Fruit fly (Drosophila melanogaster): Measurements from ENCODE around the gene CG11029.

Gene CG11029

DNA sequence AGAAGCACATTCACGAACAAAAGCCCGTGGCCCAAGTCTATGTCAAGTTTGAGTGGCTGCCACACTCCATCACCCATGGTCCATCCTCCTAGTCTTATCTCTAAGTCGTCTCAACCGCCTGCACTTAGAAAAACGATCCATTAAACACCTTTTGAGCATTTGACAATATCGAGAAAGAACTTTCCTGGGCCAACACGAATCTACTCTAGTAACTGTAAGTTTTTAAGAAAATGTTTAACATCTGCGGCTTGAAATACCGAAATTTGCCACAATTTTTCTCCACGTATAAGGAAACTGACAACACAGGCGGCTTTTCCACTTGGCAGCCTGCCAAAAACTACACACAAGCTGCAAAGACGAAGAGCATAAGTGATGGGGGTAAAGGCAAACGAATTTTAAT is 49.2 kb downstream of the CG11029 start:
- TF ChIP-seq NC2α (GFP tag; optimal IDR thresholded peaks at IDR 0.05) (no peak), sens (GFP tag) (peak; percentile 66), CG9609 (GFP tag; optimal IDR thresholded peaks at IDR 0.05) (no peak), CG31224 (GFP tag; IDR thresholded peaks at IDR 0.05) (no peak), usp (GFP tag; optimal IDR thresholded peaks at IDR 0.05) (no peak), CG8281 (tag; optimal IDR thresholded peaks at IDR 0.05) (no peak), Med (GFP tag) (peak; percentile 46), Ets65A (GFP tag) (peak; percentile 69), prd (optimal IDR thresholded peaks at IDR 0.05) (no peak), prd (GFP tag; IDR thresholded peaks at IDR 0.05) (0 out of 3 replicates have a peak, but pooled peaks have one; percentile 28), gem (tag; optimal IDR thresholded peaks at IDR 0.05) (peak; percentile 4), CG2202 (tag; optimal IDR thresholded peaks at IDR 0.05) (no peak), Trl (optimal IDR thresholded peaks at IDR 0.05) (no peak), Trl (GFP tag; optimal IDR thresholded peaks at IDR 0.05) (no peak), Vsx1 (GFP tag; optimal IDR thresholded peaks at IDR 0.05) (no peak), stwl (tag; optimal IDR thresholded peaks at IDR 0.05) (no peak), lbe (GFP tag; optimal IDR thresholded peaks at IDR 0.05) (no peak), CG15269 (tag; optimal IDR thresholded peaks at IDR 0.05) (no peak), Drgx (GFP tag; IDR thresholded peaks at IDR 0.05) (0 out of 2 replicates have a peak, but pooled peaks have one; percentile 31), CG14014 (GFP tag; IDR thresholded peaks at IDR 0.05) (0 out of 2 replicates have a peak, but pooled peaks have one; percentile 15), CG7786 (GFP tag; optimal IDR thresholded peaks at IDR 0.05) (no peak), dmrt99B (tag; optimal IDR thresholded peaks at IDR 0.05) (no peak), Lpt (GFP tag; optimal IDR thresholded peaks at IDR 0.05) (no peak), dysf (GFP tag; IDR thresholded peaks at IDR 0.05) (peak; percentile 17; the same call in 1 of the 3 replicates), CG1024 (GFP tag; IDR thresholded peaks at IDR 0.05) (no peak), Bteb2 (GFP tag; optimal IDR thresholded peaks at IDR 0.05) (no peak), eve (GFP tag; optimal IDR thresholded peaks at IDR 0.05) (no peak), NC2β (GFP tag; optimal IDR thresholded peaks at IDR 0.05) (no peak)

All from whole organism, embryonic.